Worm (Caenorhabditis elegans) whole organism, L2 larva: ENCODE data around the gene Y69A2AR.47.

Experiments used
- C34F6.9 ChIP-seq: fragments of 150-350 bp; optimal IDR thresholded peaks from 2 replicates; lab custom pipeline; 2014; ENCODE audit warnings: missing biosample characterization, missing genetic modification characterization
- Y55F3AM.14 ChIP-seq: fragments of 200-800 bp; sonication (Bioruptor generic); optimal IDR thresholded peaks from 2 replicates; lab custom pipeline; 2018; ENCODE audit warnings: mild to moderate bottlenecking, missing genetic modification characterization, missing compliant biosample characterization
- ZK546.5 ChIP-seq: sonication (generic microtip); optimal IDR thresholded peaks from 2 replicates; lab custom pipeline; 2017; ENCODE audit warnings: missing biosample characterization, missing genetic modification characterization
- alr-1 ChIP-seq: fragments of 150-350 bp; optimal IDR thresholded peaks from 2 replicates; lab custom pipeline; 2014; ENCODE audit warnings: missing biosample characterization, missing genetic modification characterization
- aly-2 ChIP-seq: fragments of 150-350 bp; optimal IDR thresholded peaks from 2 replicates; lab custom pipeline; 2014; ENCODE audit warnings: missing biosample characterization, missing genetic modification characterization
- ama-1 ChIP-seq: fragments of 150-350 bp; optimal IDR thresholded peaks from 2 replicates; lab custom pipeline; 2018; ENCODE audit warnings: inconsistent platforms
- blmp-1 ChIP-seq: sonication (generic microtip); optimal IDR thresholded peaks from 2 replicates; lab custom pipeline; 2017; ENCODE audit warnings: missing genetic modification characterization, mild to moderate bottlenecking, missing compliant biosample characterization, antibody characterized with exemption, moderate library complexity; ENCODE audit not compliant: insufficient read depth
- ceh-82 ChIP-seq: fragments of 150-350 bp; optimal IDR thresholded peaks from 2 replicates; lab custom pipeline; 2014; ENCODE audit warnings: missing biosample characterization, missing genetic modification characterization
- crh-2 ChIP-seq: sonication (generic microtip); optimal IDR thresholded peaks from 2 replicates; lab custom pipeline; 2017; ENCODE audit warnings: missing biosample characterization, missing genetic modification characterization
- dmd-4 ChIP-seq: sonication (generic microtip); optimal IDR thresholded peaks from 2 replicates; lab custom pipeline; 2017; ENCODE audit warnings: missing biosample characterization, missing genetic modification characterization
- elt-1 ChIP-seq: fragments of 150-350 bp; optimal IDR thresholded peaks from 2 replicates; lab custom pipeline; 2014; ENCODE audit warnings: missing biosample characterization, missing genetic modification characterization
- elt-3 ChIP-seq: sonication (generic microtip); optimal IDR thresholded peaks from 2 replicates; lab custom pipeline; 2017; ENCODE audit warnings: missing biosample characterization, missing genetic modification characterization
- fos-1 ChIP-seq: fragments of 150-350 bp; optimal IDR thresholded peaks from 2 replicates; lab custom pipeline; 2014; ENCODE audit warnings: missing biosample characterization, missing genetic modification characterization
- gmeb-1 ChIP-seq: fragments of 150-350 bp; optimal IDR thresholded peaks from 2 replicates; lab custom pipeline; 2014; ENCODE audit warnings: missing biosample characterization, missing genetic modification characterization
- lin-13 ChIP-seq: fragments of 150-350 bp; optimal IDR thresholded peaks from 2 replicates; lab custom pipeline; 2014; ENCODE audit warnings: missing biosample characterization, missing genetic modification reagents, missing genetic modification characterization
- lin-39 ChIP-seq: fragments of 150-350 bp; optimal IDR thresholded peaks from 2 replicates; lab custom pipeline; 2014; ENCODE audit warnings: missing biosample characterization, missing genetic modification reagents, missing genetic modification characterization
- lsy-2 ChIP-seq, 2 experiments: fragments of 150-350 bp in 1 of 2; sonication (generic microtip) in 1 of 2; optimal IDR thresholded peaks; 2 replicates each; lab custom pipeline; 2014 to 2017; ENCODE audit warnings: missing biosample characterization in 2 of 2, missing genetic modification characterization in 2 of 2
- mab-5 ChIP-seq: fragments of 150-350 bp; optimal IDR thresholded peaks from 2 replicates; lab custom pipeline; 2014; ENCODE audit warnings: missing biosample characterization, missing genetic modification characterization
- mbf-1 ChIP-seq: sonication (generic microtip); optimal IDR thresholded peaks from 2 replicates; lab custom pipeline; 2017; ENCODE audit warnings: missing biosample characterization, missing genetic modification characterization
- mdl-1 ChIP-seq, 2 experiments: fragments of 150-350 bp in 1 of 2; sonication (generic microtip) in 1 of 2; optimal IDR thresholded peaks; 2 replicates each; lab custom pipeline; 2017; ENCODE audit warnings: missing biosample characterization in 2 of 2, missing genetic modification characterization in 2 of 2
- nhr-10 ChIP-seq: sonication (generic microtip); optimal IDR thresholded peaks from 2 replicates; lab custom pipeline; 2017; ENCODE audit warnings: missing biosample characterization, missing genetic modification characterization
- nhr-11 ChIP-seq: fragments of 150-350 bp; optimal IDR thresholded peaks from 2 replicates; lab custom pipeline; 2014; ENCODE audit warnings: missing biosample characterization, missing genetic modification characterization
- nhr-21 ChIP-seq: fragments of 150-350 bp; optimal IDR thresholded peaks from 2 replicates; lab custom pipeline; 2014; ENCODE audit warnings: missing biosample characterization, missing genetic modification characterization
- nhr-23 ChIP-seq: fragments of 150-350 bp; optimal IDR thresholded peaks from 2 replicates; lab custom pipeline; 2014; ENCODE audit warnings: missing biosample characterization, missing genetic modification reagents, missing genetic modification characterization
- nhr-237 ChIP-seq: fragments of 150-350 bp; optimal IDR thresholded peaks from 2 replicates; lab custom pipeline; 2014; ENCODE audit warnings: missing biosample characterization, missing genetic modification characterization
- nhr-25 ChIP-seq: fragments of 150-350 bp; sonication (generic microtip); optimal IDR thresholded peaks from 3 replicates; lab custom pipeline; 2014; ENCODE audit warnings: missing biosample characterization, missing genetic modification characterization
- nhr-77 ChIP-seq: fragments of 150-350 bp; optimal IDR thresholded peaks from 2 replicates; lab custom pipeline; 2014; ENCODE audit warnings: missing biosample characterization, missing genetic modification characterization
- peb-1 ChIP-seq: fragments of 150-350 bp; optimal IDR thresholded peaks from 2 replicates; lab custom pipeline; 2014; ENCODE audit warnings: missing biosample characterization, missing genetic modification characterization
- sma-3 ChIP-seq: sonication (generic microtip); optimal IDR thresholded peaks from 2 replicates; lab custom pipeline; 2016; ENCODE audit warnings: missing genetic modification reagents, missing genetic modification characterization, missing compliant biosample characterization
- sma-9 ChIP-seq, 2 experiments: fragments of 150-350 bp in 1 of 2; sonication (generic microtip) in 1 of 2; optimal IDR thresholded peaks; 2 replicates each; lab custom pipeline; 2014 to 2016; ENCODE audit warnings: missing genetic modification characterization in 2 of 2, mild to moderate bottlenecking in 1 of 2, missing biosample characterization in 1 of 2, missing compliant biosample characterization in 1 of 2, missing genetic modification reagents in 1 of 2, moderate library complexity in 1 of 2
- snpc-4 ChIP-seq: fragments of 150-350 bp; optimal IDR thresholded peaks from 2 replicates; lab custom pipeline; 2014; ENCODE audit warnings: missing biosample characterization, missing genetic modification characterization
- unc-55 ChIP-seq: fragments of 150-350 bp; sonication (generic microtip); optimal IDR thresholded peaks from 3 replicates; lab custom pipeline; 2014; ENCODE audit warnings: missing biosample characterization, missing genetic modification reagents, missing genetic modification characterization
- ztf-1 ChIP-seq: fragments of 200-800 bp; sonication (Bioruptor generic); conservative IDR thresholded peaks from 2 replicates; pipeline ENCODE4 v1.3.6; 2022; ENCODE audit warnings: missing genetic modification characterization, missing compliant biosample characterization
- ztf-11 ChIP-seq: sonication (generic microtip); optimal IDR thresholded peaks from 2 replicates; lab custom pipeline; 2017; ENCODE audit warnings: missing biosample characterization, missing genetic modification characterization
- ztf-4 ChIP-seq: fragments of 150-350 bp; optimal IDR thresholded peaks from 2 replicates; lab custom pipeline; 2014; ENCODE audit warnings: missing biosample characterization, missing genetic modification characterization

The Y69A2AR.47 gene

ce11 chrIV:2610409-2610808, 12.9 kb downstream of the Y69A2AR.47 start, which contains the start of gene Y69A2AR.32:
Y69A2AR.32 (plus strand) TSS chrIV:2610436.
- TF ChIP-seq ztf-11 (tag; lab: Kevin White, UChicago), result no peak
- TF ChIP-seq elt-1 (tag; lab: Kevin White, UChicago), result no peak
- no peak for TF ChIP-seq peb-1 (tag; lab: Kevin White, UChicago)
- no peak for TF ChIP-seq sma-3 (GFP tag; lab: Kevin White, UChicago)
- no peak for TF ChIP-seq elt-3
- no peak for TF ChIP-seq mbf-1 (tag; lab: Kevin White, UChicago)
- TF ChIP-seq ztf-1, result no peak
- no peak for TF ChIP-seq snpc-4
- TF ChIP-seq dmd-4 (tag; lab: Kevin White, UChicago), result no peak
- TF ChIP-seq ZK546.5 (tag; lab: Kevin White, UChicago), result no peak
- no peak for TF ChIP-seq blmp-1 (tag; lab: Kevin White, UChicago)
- TF ChIP-seq nhr-10 (tag; lab: Kevin White, UChicago), result no peak
- no peak for TF ChIP-seq nhr-77 (tag; lab: Kevin White, UChicago)

ce11 chrIV:2610974-2611373, 13.5 kb downstream of the Y69A2AR.47 start:
- TF ChIP-seq nhr-11 (tag; lab: Kevin White, UChicago) (no peak), lin-39 (no peak), nhr-77 (tag; lab: Kevin White, UChicago) (no peak), ztf-1 (no peak), ama-1 (no peak), Y55F3AM.14 (no peak), dmd-4 (tag; lab: Kevin White, UChicago) (no peak), mbf-1 (tag; lab: Kevin White, UChicago) (no peak), nhr-21 (tag; lab: Kevin White, UChicago) (no peak), crh-2 (tag; lab: Kevin White, UChicago) (no peak), gmeb-1 (tag; lab: Kevin White, UChicago) (no peak), lsy-2 (tag; optimal IDR thresholded peaks at IDR 0.05; lab: Kevin White, UChicago) (no peak), elt-3 (no peak), alr-1 (no peak), mdl-1 (tag; optimal IDR thresholded peaks at IDR 0.05; lab: Kevin White, UChicago) (no peak), sma-9 (GFP tag; optimal IDR thresholded peaks at IDR 0.05; lab: Kevin White, UChicago) (no peak), sma-9 (tag; optimal IDR thresholded peaks at IDR 0.05; lab: Kevin White, UChicago) (no peak), ZK546.5 (tag; lab: Kevin White, UChicago) (no peak), fos-1 (tag; lab: Kevin White, UChicago) (no peak), elt-1 (tag; lab: Kevin White, UChicago) (no peak), lin-13 (GFP tag; lab: Kevin White, UChicago) (no peak)

- TF ChIP-seq mab-5, result no peak
- peak; percentile 8 for TF ChIP-seq unc-55 (GFP tag; lab: Kevin White, UChicago)
- peak in 1 of 2 experiments; percentile 32 for TF ChIP-seq lsy-2 (tag; optimal IDR thresholded peaks at IDR 0.05; lab: Kevin White, UChicago)
- no peak for TF ChIP-seq elt-3
- peak; percentile 17 for TF ChIP-seq gmeb-1 (tag; lab: Kevin White, UChicago)
- TF ChIP-seq lin-39, result no peak
- no peak for TF ChIP-seq nhr-25 (tag; lab: Kevin White, UChicago)
Observed at ce11 chrIV:2613011-2613503, 15.5 kb downstream of the Y69A2AR.47 start, which contains the start of gene Y69A2AR.28. Y69A2AR.28 (minus strand) TSS chrIV:2613061.

- TF ChIP-seq lsy-2 (tag; optimal IDR thresholded peaks at IDR 0.05; lab: Kevin White, UChicago), result no peak
- TF ChIP-seq, all 48 proteins: peak for 0
Observed at ce11 chrIV:2613754-2614244, 16.3 kb downstream of the Y69A2AR.47 start, which contains the start of gene daao-1. daao-1 (plus strand) TSS chrIV:2614194.

- no peak for TF ChIP-seq nhr-10 (tag; lab: Kevin White, UChicago)
- TF ChIP-seq ceh-82 (tag; lab: Kevin White, UChicago), result no peak
- no peak for TF ChIP-seq elt-3
- TF ChIP-seq lin-13 (GFP tag; lab: Kevin White, UChicago), result no peak
- TF ChIP-seq C34F6.9, result no peak
- TF ChIP-seq ztf-4 (tag; lab: Kevin White, UChicago), result no peak
- no peak for TF ChIP-seq snpc-4
- TF ChIP-seq dmd-4 (tag; lab: Kevin White, UChicago), result no peak
- no peak for TF ChIP-seq mab-5
- no peak for TF ChIP-seq nhr-23
- no peak for TF ChIP-seq sma-3 (GFP tag; lab: Kevin White, UChicago)
- TF ChIP-seq mdl-1 (tag; optimal IDR thresholded peaks at IDR 0.05; lab: Kevin White, UChicago), result no peak
- no peak for TF ChIP-seq aly-2 (tag; lab: Kevin White, UChicago)
- no peak for TF ChIP-seq ztf-1
- TF ChIP-seq fos-1 (tag; lab: Kevin White, UChicago), result no peak
- TF ChIP-seq nhr-237, result no peak
- no peak for TF ChIP-seq mbf-1 (tag; lab: Kevin White, UChicago)
- TF ChIP-seq lsy-2 (tag; optimal IDR thresholded peaks at IDR 0.05; lab: Kevin White, UChicago), result no peak
Observed at ce11 chrIV:2616853-2617252, 19.3 kb downstream of the Y69A2AR.47 start.
